Worm (Caenorhabditis elegans) whole organism, young adult: ENCODE measurements around the gene cpz-2.

Experiments used
- B0035.1 ChIP-seq: sonication (generic microtip); optimal IDR thresholded peaks from 2 replicates; lab custom pipeline; 2016; ENCODE audit warnings: missing genetic modification characterization, mild to moderate bottlenecking, missing compliant biosample characterization, missing genotype, missing genetic modification reagents
- B0261.1 ChIP-seq: sonication (generic microtip); optimal IDR thresholded peaks from 2 replicates; lab custom pipeline; 2016; ENCODE audit warnings: mild to moderate bottlenecking, missing genetic modification characterization, moderate library complexity, missing compliant biosample characterization
- B0336.3 ChIP-seq: fragments of 200-800 bp; sonication (Bioruptor generic); IDR thresholded peaks from 2 replicates; pipeline ENCODE4 v1.3.6; 2022; ENCODE audit warnings: missing genetic modification characterization, missing compliant biosample characterization
- F33H1.4 ChIP-seq: fragments of 200-800 bp; sonication (Bioruptor generic); IDR thresholded peaks from 2 replicates; pipeline ENCODE4 v1.3.6; 2022; ENCODE audit warnings: missing genetic modification reagents, missing genetic modification characterization, missing compliant biosample characterization
- F49E8.2 ChIP-seq: sonication (generic microtip); optimal IDR thresholded peaks from 3 replicates; lab custom pipeline; 2017; ENCODE audit warnings: missing genetic modification characterization, mild to moderate bottlenecking, missing compliant biosample characterization, antibody characterized with exemption, moderate library complexity; ENCODE audit not compliant: insufficient read depth
- F52B5.7 ChIP-seq: sonication (generic microtip); optimal IDR thresholded peaks from 2 replicates; lab custom pipeline; 2016; ENCODE audit warnings: mild to moderate bottlenecking, missing genetic modification characterization, missing compliant biosample characterization
- F55B11.4 ChIP-seq: sonication (generic microtip); optimal IDR thresholded peaks from 2 replicates; lab custom pipeline; 2016; ENCODE audit warnings: missing compliant biosample characterization, missing genetic modification characterization, borderline replicate concordance; ENCODE audit not compliant: insufficient read depth
- K12H6.12 ChIP-seq: fragments of 200-800 bp; sonication (Bioruptor generic); optimal IDR thresholded peaks from 2 replicates; lab custom pipeline; 2018; ENCODE audit warnings: mild to moderate bottlenecking, missing genetic modification characterization, missing compliant biosample characterization
- T07F8.4 ChIP-seq: sonication (generic microtip); optimal IDR thresholded peaks from 2 replicates; lab custom pipeline; 2016; ENCODE audit warnings: mild to moderate bottlenecking, missing genetic modification characterization, moderate library complexity, missing compliant biosample characterization
- T26A5.8 ChIP-seq: sonication (generic microtip); optimal IDR thresholded peaks from 2 replicates; lab custom pipeline; 2016; ENCODE audit warnings: missing genetic modification characterization, missing compliant biosample characterization
- Y53G8AR.9 ChIP-seq: fragments of 200-800 bp; sonication (Bioruptor generic); conservative IDR thresholded peaks from 2 replicates; pipeline ENCODE4 v1.3.6; 2022; ENCODE audit warnings: missing genetic modification reagents, missing genetic modification characterization, missing compliant biosample characterization
- Y79H2A.3 ChIP-seq: fragments of 200-800 bp; sonication (Bioruptor generic); conservative IDR thresholded peaks from 2 replicates; pipeline ENCODE4 v1.3.6; 2022; ENCODE audit warnings: missing genetic modification reagents, missing genetic modification characterization, missing compliant biosample characterization
- atf-7 ChIP-seq: sonication (generic microtip); optimal IDR thresholded peaks from 2 replicates; lab custom pipeline; 2017; ENCODE audit warnings: mild to moderate bottlenecking, missing genetic modification characterization, missing compliant biosample characterization
- attf-5 ChIP-seq: fragments of 200-800 bp; sonication (Bioruptor generic); optimal IDR thresholded peaks from 2 replicates; lab custom pipeline; 2018; ENCODE audit warnings: mild to moderate bottlenecking, missing genetic modification characterization, missing compliant biosample characterization
- bed-1 ChIP-seq: fragments of 200-800 bp; sonication (Bioruptor generic); IDR thresholded peaks from 2 replicates; pipeline ENCODE4 v1.3.6; 2022; ENCODE audit warnings: missing genetic modification reagents, missing genetic modification characterization, missing compliant biosample characterization
- cebp-1 ChIP-seq, 2 experiments: fragments of 200-800 bp in 1 of 2; sonication (Bioruptor generic) in 1 of 2; sonication (generic microtip) in 1 of 2; IDR thresholded peaks in 1 of 2; optimal IDR thresholded peaks in 1 of 2; 2 replicates each; pipeline versions ENCODE4 v1.3.6 to Lab custom; 2017 to 2022; ENCODE audit warnings: missing compliant biosample characterization in 2 of 2, missing genetic modification characterization in 2 of 2, mild to moderate bottlenecking in 1 of 2, missing genetic modification reagents in 1 of 2, moderate library complexity in 1 of 2
- dox-1 ChIP-seq: fragments of 200-800 bp; sonication (Bioruptor generic); IDR thresholded peaks from 2 replicates; pipeline ENCODE4 v1.3.6; 2022; ENCODE audit warnings: missing genetic modification reagents, missing genetic modification characterization, missing compliant biosample characterization
- dpl-1 ChIP-seq: fragments of 150-350 bp; optimal IDR thresholded peaks from 2 replicates; lab custom pipeline; 2014; ENCODE audit warnings: missing biosample characterization, missing genetic modification reagents, missing genetic modification characterization
- egl-44 ChIP-seq: fragments of 200-800 bp; sonication (Bioruptor generic); IDR thresholded peaks from 2 replicates; pipeline ENCODE4 v1.3.6; 2022; ENCODE audit warnings: missing genetic modification reagents, missing genetic modification characterization, missing compliant biosample characterization
- hmg-20 ChIP-seq: fragments of 200-800 bp; sonication (Bioruptor generic); IDR thresholded peaks from 2 replicates; pipeline ENCODE4 v1.3.6; 2022; ENCODE audit warnings: missing genetic modification reagents, missing genetic modification characterization, missing compliant biosample characterization
- lin-35 ChIP-seq, 3 experiments: fragments of 150-350 bp in 2 of 3; sonication (generic microtip) in 1 of 3; optimal IDR thresholded peaks; 2 replicates each; lab custom pipeline; 2014 to 2018; ENCODE audit warnings: missing biosample characterization in 3 of 3, missing genetic modification characterization in 3 of 3, missing genetic modification reagents in 3 of 3
- lin-40 ChIP-seq: sonication (generic microtip); optimal IDR thresholded peaks from 2 replicates; lab custom pipeline; 2016; ENCODE audit warnings: missing genetic modification characterization, mild to moderate bottlenecking, missing compliant biosample characterization, missing genotype, missing genetic modification reagents
- lin-54 ChIP-seq: fragments of 200-800 bp; sonication (Bioruptor generic); optimal IDR thresholded peaks from 2 replicates; lab custom pipeline; 2018; ENCODE audit warnings: mild to moderate bottlenecking, missing genetic modification characterization, missing compliant biosample characterization
- lsy-27 ChIP-seq: sonication (generic microtip); optimal IDR thresholded peaks from 2 replicates; lab custom pipeline; 2017; ENCODE audit warnings: missing genetic modification characterization, mild to moderate bottlenecking, missing compliant biosample characterization, antibody characterized with exemption, missing genotype, borderline replicate concordance; ENCODE audit not compliant: insufficient read depth
- mel-28 ChIP-seq: sonication (generic microtip); optimal IDR thresholded peaks from 2 replicates; lab custom pipeline; 2016; ENCODE audit warnings: borderline replicate concordance, mild to moderate bottlenecking, missing genetic modification characterization, missing compliant biosample characterization
- nfya-1 ChIP-seq: sonication (generic microtip); optimal IDR thresholded peaks from 2 replicates; lab custom pipeline; 2017; ENCODE audit warnings: antibody characterized with exemption, missing compliant biosample characterization, missing genetic modification characterization, borderline replicate concordance; ENCODE audit not compliant: insufficient read depth
- nfya-2 ChIP-seq: fragments of 200-800 bp; sonication (Bioruptor generic); IDR thresholded peaks from 2 replicates; pipeline ENCODE4 v1.3.6; 2022; ENCODE audit warnings: missing genetic modification reagents, missing genetic modification characterization, missing compliant biosample characterization
- nhr-120 ChIP-seq: fragments of 200-800 bp; sonication (Bioruptor generic); IDR thresholded peaks from 2 replicates; pipeline ENCODE4 v1.3.6; 2022; ENCODE audit warnings: missing genetic modification characterization, missing compliant biosample characterization
- pha-4 ChIP-seq: fragments of 150-350 bp; sonication (generic microtip); optimal IDR thresholded peaks from 2 replicates; lab custom pipeline; 2014; ENCODE audit warnings: missing biosample characterization, missing genetic modification reagents, missing genetic modification characterization
- repo-1 ChIP-seq: sonication (generic microtip); optimal IDR thresholded peaks from 2 replicates; lab custom pipeline; 2017; ENCODE audit warnings: mild to moderate bottlenecking, missing genetic modification characterization, missing compliant biosample characterization
- sdz-38 ChIP-seq: sonication (generic microtip); optimal IDR thresholded peaks from 2 replicates; lab custom pipeline; 2016; ENCODE audit warnings: missing genotype, missing genetic modification characterization, missing compliant biosample characterization
- snpc-4 ChIP-seq, 5 experiments: fragments of 150-350 bp in 1 of 5; sonication (generic microtip) in 4 of 5; optimal IDR thresholded peaks; 2 replicates each; lab custom pipeline; 2014 to 2018; ENCODE audit warnings: missing genetic modification characterization in 5 of 5, missing biosample characterization in 3 of 5, antibody characterized with exemption in 2 of 5, mild to moderate bottlenecking in 2 of 5, missing compliant biosample characterization in 2 of 5, missing genotype in 2 of 5, moderate library complexity in 2 of 5, missing genetic modification reagents in 1 of 5
- tbx-9 ChIP-seq: sonication (generic microtip); optimal IDR thresholded peaks from 2 replicates; lab custom pipeline; 2016; ENCODE audit warnings: borderline replicate concordance, missing genetic modification characterization, inconsistent platforms, missing compliant biosample characterization
- tlf-1 ChIP-seq: fragments of 200-800 bp; sonication (Bioruptor generic); optimal IDR thresholded peaks from 2 replicates; lab custom pipeline; 2018; ENCODE audit warnings: mild to moderate bottlenecking, missing genetic modification characterization, missing compliant biosample characterization
- unc-62 ChIP-seq: fragments of 150-350 bp; optimal IDR thresholded peaks from 2 replicates; lab custom pipeline; 2014; ENCODE audit warnings: missing biosample characterization, missing genetic modification reagents, missing genetic modification characterization
- ztf-6 ChIP-seq: fragments of 200-800 bp; sonication (Bioruptor generic); IDR thresholded peaks from 2 replicates; pipeline ENCODE4 v1.3.6; 2022; ENCODE audit warnings: missing genetic modification reagents, missing genetic modification characterization, missing compliant biosample characterization

The cpz-2 gene

ce11 chrV:13380178-13380577 is 811 bp upstream of the cpz-2 start, which contains the start of gene ifbp-1 (continued):
- TF ChIP-seq lin-40 (tag; lab: Kevin White, UChicago) = peak; percentile 73
- TF ChIP-seq nfya-2 (GFP tag; lab: Robert Waterston, UW) = no peak
- no peak for TF ChIP-seq F33H1.4 (GFP tag; lab: Robert Waterston, UW)
- TF ChIP-seq nhr-120 (GFP tag; lab: Robert Waterston, UW) = no peak
- TF ChIP-seq atf-7 (tag; lab: Kevin White, UChicago) = no peak
- TF ChIP-seq Y79H2A.3 (GFP tag; lab: Robert Waterston, UW) = no peak
- TF ChIP-seq sdz-38 (tag; lab: Kevin White, UChicago) = no peak
- no peak for TF ChIP-seq Y53G8AR.9 (GFP tag; lab: Robert Waterston, UW)
- TF ChIP-seq B0336.3 (GFP tag; lab: Robert Waterston, UW) = no peak
- no peak for TF ChIP-seq ztf-6 (GFP tag; lab: Robert Waterston, UW)
- no peak for TF ChIP-seq mel-28 (tag; lab: Kevin White, UChicago)
- 0 out of 2 replicates have a peak, but pooled peaks have one; percentile 15 for TF ChIP-seq egl-44
- no peak for TF ChIP-seq nfya-1
- TF ChIP-seq F55B11.4 = no peak
- TF ChIP-seq F49E8.2 (tag; lab: Kevin White, UChicago) = no peak
- TF ChIP-seq lin-35 (GFP tag; optimal IDR thresholded peaks at IDR 0.05; lab: Kevin White, UChicago) = no peak
- TF ChIP-seq K12H6.12 (tag; lab: Kevin White, UChicago) = no peak
- no peak for TF ChIP-seq F52B5.7 (tag; lab: Kevin White, UChicago)
- TF ChIP-seq hmg-20 (GFP tag; lab: Robert Waterston, UW) = no peak
- TF ChIP-seq T26A5.8 (tag; lab: Kevin White, UChicago) = no peak
- no peak for TF ChIP-seq B0261.1 (tag; lab: Kevin White, UChicago)
- no peak for TF ChIP-seq lsy-27
- no peak for TF ChIP-seq attf-5
- TF ChIP-seq dpl-1 (GFP tag; lab: Kevin White, UChicago) = no peak
- no peak for TF ChIP-seq repo-1 (tag; lab: Kevin White, UChicago)
- TF ChIP-seq unc-62 = no peak
- TF ChIP-seq tlf-1 (GFP tag; lab: Kevin White, UChicago) = no peak
- no peak for TF ChIP-seq dox-1 (GFP tag; lab: Robert Waterston, UW)
- no peak for TF ChIP-seq tbx-9 (tag; lab: Kevin White, UChicago)

- TF ChIP-seq T07F8.4 (tag; lab: Kevin White, UChicago) = no peak
- no peak for TF ChIP-seq bed-1 (GFP tag; lab: Robert Waterston, UW)
- no peak for TF ChIP-seq B0035.1 (tag; lab: Kevin White, UChicago)
- TF ChIP-seq snpc-4 (GFP tag; optimal IDR thresholded peaks at IDR 0.05; lab: Kevin White, UChicago) = no peak
- TF ChIP-seq snpc-4 (tag; optimal IDR thresholded peaks at IDR 0.05; lab: Kevin White, UChicago) = no peak
- TF ChIP-seq cebp-1 (GFP tag; IDR thresholded peaks at IDR 0.05; lab: Robert Waterston, UW) = no peak
- no peak for TF ChIP-seq cebp-1 (tag; optimal IDR thresholded peaks at IDR 0.05; lab: Kevin White, UChicago)
- TF ChIP-seq nfya-2 (GFP tag; lab: Robert Waterston, UW) = no peak
- no peak for TF ChIP-seq B0261.1 (tag; lab: Kevin White, UChicago)
- TF ChIP-seq lin-54 = no peak
- no peak for TF ChIP-seq pha-4 (tag; lab: Kevin White, UChicago)
These were observed 4.8 kb downstream of the cpz-2 start, which contains the start of gene gcy-34 for ce11 chrV:13385798-13386197. Gene gcy-34, minus strand, starts transcription at chrV:13385898.
